Fruit fly (Drosophila melanogaster) Kc167 (cell line): Measurements from ENCODE around the gene Teh2.

ENCODE experiments used
- Myc ChIP-seq: fragments of >200 bp; optimal IDR thresholded peaks from 2 replicates; lab custom pipeline; 2017; ENCODE audit warnings: missing external identifiers
- Sin3A ChIP-seq: fragments of >200 bp; optimal IDR thresholded peaks from 2 replicates; lab custom pipeline; 2018; ENCODE audit warnings: missing external identifiers
- h ChIP-seq: fragments of >200 bp; optimal IDR thresholded peaks from 3 replicates; lab custom pipeline; 2018; ENCODE audit warnings: missing external identifiers
- psq ChIP-seq: fragments of >200 bp; optimal IDR thresholded peaks from 2 replicates; lab custom pipeline; 2017; ENCODE audit warnings: missing external identifiers
- ttk ChIP-seq: sonication (Bioruptor generic); optimal IDR thresholded peaks from 2 replicates; lab custom pipeline; 2017; ENCODE audit warnings: missing external identifiers

DNA sequence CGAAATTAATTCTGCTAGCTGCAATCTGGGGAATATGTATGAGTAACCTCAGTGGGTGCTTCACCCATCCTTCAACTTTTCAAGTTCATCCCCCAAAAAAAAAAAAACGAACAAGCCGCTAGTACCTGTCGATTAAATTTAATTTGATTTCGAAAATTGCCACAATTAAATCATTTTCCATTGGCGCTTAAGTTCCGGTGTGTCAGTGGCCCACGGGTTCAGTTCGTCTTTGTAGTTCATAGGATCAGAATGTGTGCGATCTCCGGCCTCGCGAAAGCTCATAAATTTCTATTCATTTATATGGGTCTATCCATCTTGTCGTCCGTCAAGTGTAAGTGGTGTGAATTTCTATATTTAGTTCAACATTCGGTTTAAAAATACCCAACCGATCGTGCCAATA lies 45.8 kb downstream of the Teh2 start, which contains the start of gene CG32260:
- TF ChIP-seq psq (lab: Kevin White, UChicago) (no peak), Myc (no peak), Sin3A (no peak), h (lab: Kevin White, UChicago) (no peak), ttk (lab: Kevin White, UChicago) (no peak)
